Fruit fly (Drosophila melanogaster): ENCODE measurements around the gene B4.

The B4 gene

DNA sequence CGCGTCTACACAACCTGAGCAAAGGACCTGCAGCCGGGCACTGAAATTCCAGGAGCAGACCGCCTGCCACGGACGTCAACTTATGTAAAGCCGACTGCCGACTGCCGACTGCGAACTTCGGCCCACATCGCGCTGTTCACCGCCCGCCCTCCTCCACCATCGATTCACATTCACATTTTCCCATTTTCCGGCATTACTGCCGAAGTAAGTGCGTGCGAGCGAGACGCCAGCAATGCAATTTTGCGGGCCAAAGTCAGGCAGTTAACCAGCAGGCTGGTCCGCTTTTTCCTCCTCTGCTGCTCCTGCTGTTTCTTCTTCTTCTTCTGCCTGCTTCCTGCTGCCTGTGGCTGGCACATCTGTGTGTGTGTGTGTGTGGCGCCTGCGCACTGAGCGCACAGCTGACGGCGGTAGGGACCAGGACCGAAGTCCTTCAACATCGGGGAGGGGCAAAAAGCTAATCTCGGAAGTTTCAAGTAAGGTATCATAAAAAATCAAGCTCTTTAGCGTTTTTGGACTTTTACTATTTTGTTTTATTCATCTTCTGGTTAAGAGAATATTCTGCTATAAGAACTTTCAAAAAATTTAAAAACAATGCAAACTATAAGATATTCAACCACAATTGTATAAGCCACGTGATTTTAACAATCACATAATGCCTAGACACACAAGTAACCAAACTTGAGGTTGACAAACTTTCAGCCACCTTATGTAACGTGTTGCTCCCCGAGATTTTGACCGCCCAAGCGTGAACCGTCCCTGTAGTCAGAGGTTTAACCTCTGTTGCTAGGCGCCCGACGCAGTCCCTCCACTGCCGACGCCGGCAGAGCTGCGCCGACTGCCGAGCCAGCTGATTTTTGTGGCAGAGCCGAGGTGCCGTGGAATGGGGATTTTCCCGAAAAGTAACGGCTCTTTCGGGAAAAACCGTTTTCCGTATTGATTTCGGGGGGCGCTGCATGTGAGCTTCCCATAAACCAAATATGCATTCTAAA lies 1.1 kb downstream of the B4 start (continued):
- TF ChIP-seq CG12071 (GFP tag; optimal IDR thresholded peaks at IDR 0.05) (no peak), H2.0 (GFP tag; IDR thresholded peaks at IDR 0.05) (no peak), tna (GFP tag; IDR thresholded peaks at IDR 0.05; ENCODE audit: partially characterized antibody) (no peak), Bgb (GFP tag; IDR thresholded peaks at IDR 0.05; ENCODE audit: partially characterized antibody) (peak; percentile 40; the same call in 1 of the 2 replicates), zen2 (GFP tag; IDR thresholded peaks at IDR 0.05; ENCODE audit: partially characterized antibody) (no peak), Rx (GFP tag; IDR thresholded peaks at IDR 0.05) (no peak), gem (tag; optimal IDR thresholded peaks at IDR 0.05) (peak; percentile 70), lab (GFP tag; optimal IDR thresholded peaks at IDR 0.05) (peak; percentile 53), slp2 (GFP tag; optimal IDR thresholded peaks at IDR 0.05) (peak; percentile 1), CG13123 (GFP tag; optimal IDR thresholded peaks at IDR 0.05) (no peak), hb (GFP tag; IDR thresholded peaks at IDR 0.05; ENCODE audit: partially characterized antibody) (no peak), grau (tag; optimal IDR thresholded peaks at IDR 0.05) (peak; percentile 64), ap (GFP tag; IDR thresholded peaks at IDR 0.05) (no peak), gcm (GFP tag; optimal IDR thresholded peaks at IDR 0.05) (no peak), ttk (GFP tag; IDR thresholded peaks at IDR 0.05) (0 out of 2 replicates have a peak, but pooled peaks have one; percentile 35), CG14965 (GFP tag; optimal IDR thresholded peaks at IDR 0.05; ENCODE audit: borderline replicate concordance) (no peak), emc (GFP tag; optimal IDR thresholded peaks at IDR 0.05) (no peak), dpn (GFP tag; optimal IDR thresholded peaks at IDR 0.05) (peak; percentile 36 to 58), Mes4 (GFP tag; optimal IDR thresholded peaks at IDR 0.05) (no peak), CG8281 (tag; optimal IDR thresholded peaks at IDR 0.05) (no peak), so (GFP tag; IDR thresholded peaks at IDR 0.05) (0 out of 3 replicates have a peak, but pooled peaks have one; percentile 52), disco-r (GFP tag; optimal IDR thresholded peaks at IDR 0.05) (no peak), CG2678 (tag; optimal IDR thresholded peaks at IDR 0.05) (peak; percentile 72), dimm (GFP tag; IDR thresholded peaks at IDR 0.05) (no peak), CG11398 (GFP tag; optimal IDR thresholded peaks at IDR 0.05) (peak; percentile 23), crc (GFP tag; optimal IDR thresholded peaks at IDR 0.05) (no peak), chif (GFP tag; optimal IDR thresholded peaks at IDR 0.05) (peak; percentile 3 to 67), gro (GFP tag; optimal IDR thresholded peaks at IDR 0.05) (peak; percentile 6), repo (GFP tag; optimal IDR thresholded peaks at IDR 0.05) (peak; percentile 1), Scr (GFP tag; IDR thresholded peaks at IDR 0.05; ENCODE audit: partially characterized antibody) (no peak), kah (GFP tag; optimal IDR thresholded peaks at IDR 0.05) (no peak), sob (GFP tag; IDR thresholded peaks at IDR 0.05) (peak; percentile 59), Gug (GFP tag; IDR thresholded peaks at IDR 0.05) (0 out of 4 replicates have a peak, but pooled peaks have one; percentile 47), ftz-f1 (GFP tag; optimal IDR thresholded peaks at IDR 0.05) (no peak), HLH3B (GFP tag; IDR thresholded peaks at IDR 0.05) (no peak), ken (GFP tag; IDR thresholded peaks at IDR 0.05) (no peak; the same call in 2 of the 3 replicates), Elba2 (GFP tag; optimal IDR thresholded peaks at IDR 0.05) (no peak), Xbp1 (GFP tag; optimal IDR thresholded peaks at IDR 0.05) (peak; percentile 50), ems (GFP tag; optimal IDR thresholded peaks at IDR 0.05) (peak; percentile 18), CG1233 (GFP tag; optimal IDR thresholded peaks at IDR 0.05) (peak; percentile 52), CG14860 (GFP tag; IDR thresholded peaks at IDR 0.05; ENCODE audit: partially characterized antibody) (no peak), CG7839 (tag; optimal IDR thresholded peaks at IDR 0.05) (peak; percentile 68), dan (GFP tag; IDR thresholded peaks at IDR 0.05) (no peak), CG5180 (GFP tag; optimal IDR thresholded peaks at IDR 0.05) (no peak), CG11696 (GFP tag; IDR thresholded peaks at IDR 0.05) (no peak), Bteb2 (GFP tag; optimal IDR thresholded peaks at IDR 0.05) (peak; percentile 10), gce (GFP tag; IDR thresholded peaks at IDR 0.05) (0 out of 3 replicates have a peak, but pooled peaks have one; percentile 21), toy (GFP tag; IDR thresholded peaks at IDR 0.05) (no peak)

All from whole organism, embryonic.